Worm (Caenorhabditis elegans) whole organism, L2 larva: ENCODE data around the gene srh-118.

Experiments used
- C34F6.9 ChIP-seq: fragments of 150-350 bp; optimal IDR thresholded peaks from 2 replicates; lab custom pipeline; 2014; ENCODE audit warnings: missing biosample characterization, missing genetic modification characterization
- aly-2 ChIP-seq: fragments of 150-350 bp; optimal IDR thresholded peaks from 2 replicates; lab custom pipeline; 2014; ENCODE audit warnings: missing biosample characterization, missing genetic modification characterization
- lin-13 ChIP-seq: fragments of 150-350 bp; optimal IDR thresholded peaks from 2 replicates; lab custom pipeline; 2014; ENCODE audit warnings: missing biosample characterization, missing genetic modification reagents, missing genetic modification characterization
- lin-39 ChIP-seq: fragments of 150-350 bp; optimal IDR thresholded peaks from 2 replicates; lab custom pipeline; 2014; ENCODE audit warnings: missing biosample characterization, missing genetic modification reagents, missing genetic modification characterization
- lsy-2 ChIP-seq, 2 experiments: fragments of 150-350 bp in 1 of 2; sonication (generic microtip) in 1 of 2; optimal IDR thresholded peaks; 2 replicates each; lab custom pipeline; 2014 to 2017; ENCODE audit warnings: missing biosample characterization in 2 of 2, missing genetic modification characterization in 2 of 2
- unc-62 ChIP-seq: fragments of 150-350 bp; optimal IDR thresholded peaks from 2 replicates; lab custom pipeline; 2014; ENCODE audit warnings: missing biosample characterization, missing genetic modification reagents, missing genetic modification characterization
- zag-1 ChIP-seq: fragments of 150-350 bp; optimal IDR thresholded peaks from 2 replicates; lab custom pipeline; 2014; ENCODE audit warnings: missing biosample characterization, missing genetic modification characterization
- ztf-4 ChIP-seq: fragments of 150-350 bp; optimal IDR thresholded peaks from 2 replicates; lab custom pipeline; 2014; ENCODE audit warnings: missing biosample characterization, missing genetic modification characterization

- TF ChIP-seq C34F6.9 (no peak), zag-1 (tag; lab: Kevin White, UChicago) (no peak), aly-2 (tag; lab: Kevin White, UChicago) (no peak), lin-39 (tag; lab: Kevin White, UChicago) (no peak), lin-13 (GFP tag; lab: Kevin White, UChicago) (no peak), lsy-2 (tag; optimal IDR thresholded peaks at IDR 0.05; lab: Kevin White, UChicago) (no peak), ztf-4 (tag; lab: Kevin White, UChicago) (no peak), unc-62 (GFP tag; lab: Kevin White, UChicago) (no peak)
Measured at ce11 chrV:17493732-17494131, 2.2 kb downstream of the srh-118 start, which contains the start of gene fbxa-102.
